Fruit fly (Drosophila melanogaster): Measurements from ENCODE around the gene Rph.

The Rph gene

DNA sequence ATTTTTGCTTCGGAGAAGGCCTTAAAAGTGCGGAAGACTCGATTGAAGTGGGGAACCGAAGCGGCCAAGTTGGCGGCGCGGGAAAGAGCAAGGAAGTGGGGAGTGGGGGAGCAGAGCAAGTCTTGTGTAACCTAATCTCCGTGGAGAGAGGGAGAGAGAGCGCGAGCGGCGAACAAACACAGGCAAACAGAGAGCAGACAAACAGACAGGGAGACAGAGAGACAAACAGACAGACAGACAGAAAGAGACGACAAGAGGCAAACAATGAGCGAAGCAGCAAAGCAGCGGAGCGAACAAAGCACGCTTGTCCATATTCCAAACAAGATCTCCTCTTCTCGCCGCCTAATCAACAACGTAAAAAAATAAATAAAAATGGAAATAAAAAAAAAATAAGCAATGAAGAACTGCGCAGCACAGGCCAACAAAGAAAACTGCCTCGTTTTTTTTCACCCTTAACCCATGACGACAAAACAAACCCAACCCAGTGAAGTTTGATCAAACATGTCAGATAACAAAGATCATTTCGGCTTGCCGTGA is 18.6 kb downstream of the Rph start:
- TF ChIP-seq Hmr (GFP tag; optimal IDR thresholded peaks at IDR 0.05), result no peak
- no peak for TF ChIP-seq Tbp (GFP tag; optimal IDR thresholded peaks at IDR 0.05)
- no peak for TF ChIP-seq CG15073 (GFP tag; optimal IDR thresholded peaks at IDR 0.05)
- peak; percentile 3 for TF ChIP-seq eyg (GFP tag; optimal IDR thresholded peaks at IDR 0.05)
- no peak for TF ChIP-seq CG17612 (GFP tag; IDR thresholded peaks at IDR 0.05)
- TF ChIP-seq cg (GFP tag; optimal IDR thresholded peaks at IDR 0.05), result peak; percentile 29
- no peak for TF ChIP-seq esg (GFP tag; conservative IDR thresholded peaks at IDR 0.05)
- peak; percentile 82 for TF ChIP-seq grn (GFP tag; optimal IDR thresholded peaks at IDR 0.05)
- TF ChIP-seq CG2120 (GFP tag; optimal IDR thresholded peaks at IDR 0.05), result no peak
- TF ChIP-seq HLH3B (GFP tag; IDR thresholded peaks at IDR 0.05), result no peak
- no peak for TF ChIP-seq CG7357 (GFP tag; IDR thresholded peaks at IDR 0.05)
- TF ChIP-seq bowl (GFP tag; IDR thresholded peaks at IDR 0.05), result no peak
- TF ChIP-seq lab (GFP tag; optimal IDR thresholded peaks at IDR 0.05), result peak; percentile 49
- peak; percentile 62 for TF ChIP-seq CG10543 (GFP tag; optimal IDR thresholded peaks at IDR 0.05)
- no peak for TF ChIP-seq CG3065 (GFP tag; optimal IDR thresholded peaks at IDR 0.05)
- TF ChIP-seq CG2116 (GFP tag; optimal IDR thresholded peaks at IDR 0.05), result no peak
- TF ChIP-seq dmrt11E (tag; optimal IDR thresholded peaks at IDR 0.05), result no peak
- no peak for TF ChIP-seq gsb (GFP tag; IDR thresholded peaks at IDR 0.05)
- no peak for TF ChIP-seq Taf1 (GFP tag; IDR thresholded peaks at IDR 0.05)
- peak; percentile 46 for TF ChIP-seq Adf1 (GFP tag; IDR thresholded peaks at IDR 0.05)
- no peak for TF ChIP-seq NfI (GFP tag; optimal IDR thresholded peaks at IDR 0.05)
- TF ChIP-seq pfk (GFP tag; optimal IDR thresholded peaks at IDR 0.05), result no peak
- no peak for TF ChIP-seq Lpt (GFP tag; optimal IDR thresholded peaks at IDR 0.05)
- peak; percentile 25; the same call in 1 of the 2 replicates for TF ChIP-seq onecut (GFP tag; IDR thresholded peaks at IDR 0.05)
- TF ChIP-seq CG1602 (GFP tag; optimal IDR thresholded peaks at IDR 0.05), result no peak
- TF ChIP-seq CG31365 (tag; optimal IDR thresholded peaks at IDR 0.05), result no peak
- TF ChIP-seq ttk (GFP tag; IDR thresholded peaks at IDR 0.05), result no peak
- TF ChIP-seq gsb-n (tag; optimal IDR thresholded peaks at IDR 0.05), result peak; percentile 29
- no peak for TF ChIP-seq CG10979 (tag; optimal IDR thresholded peaks at IDR 0.05)
- TF ChIP-seq sd (tag; optimal IDR thresholded peaks at IDR 0.05), result no peak
- no peak for TF ChIP-seq CG7271 (tag; optimal IDR thresholded peaks at IDR 0.05)
- TF ChIP-seq CG30403 (GFP tag; optimal IDR thresholded peaks at IDR 0.05), result no peak
- TF ChIP-seq CG11560 (tag; IDR thresholded peaks at IDR 0.05), result no peak
- TF ChIP-seq CTCF (GFP tag; optimal IDR thresholded peaks at IDR 0.05), result no peak
- TF ChIP-seq Fer3 (tag; optimal IDR thresholded peaks at IDR 0.05), result no peak
- no peak for TF ChIP-seq hkb (optimal IDR thresholded peaks at IDR 0.05)
- TF ChIP-seq hkb (GFP tag; IDR thresholded peaks at IDR 0.05), result no peak
- TF ChIP-seq dm (GFP tag; optimal IDR thresholded peaks at IDR 0.05), result peak; percentile 19
- TF ChIP-seq CG5953 (GFP tag; IDR thresholded peaks at IDR 0.05), result no peak
- TF ChIP-seq CG33557 (GFP tag; optimal IDR thresholded peaks at IDR 0.05), result no peak
- no peak for TF ChIP-seq CG6654 (GFP tag; optimal IDR thresholded peaks at IDR 0.05)
- TF ChIP-seq CG4360 (GFP tag; IDR thresholded peaks at IDR 0.05), result no peak
- no peak for TF ChIP-seq croc (GFP tag; conservative IDR thresholded peaks at IDR 0.05)
- TF ChIP-seq ATbp (GFP tag; optimal IDR thresholded peaks at IDR 0.05), result peak; percentile 2
- no peak for TF ChIP-seq prd (optimal IDR thresholded peaks at IDR 0.05)
- TF ChIP-seq prd (GFP tag; IDR thresholded peaks at IDR 0.05), result no peak
- 0 out of 3 replicates have a peak, but pooled peaks have one; percentile 24 for TF ChIP-seq CG2199 (GFP tag; IDR thresholded peaks at IDR 0.05)
- no peak for TF ChIP-seq CG7786 (GFP tag; optimal IDR thresholded peaks at IDR 0.05)
- no peak for TF ChIP-seq CG13296 (GFP tag; optimal IDR thresholded peaks at IDR 0.05)
- TF ChIP-seq disco-r (GFP tag; optimal IDR thresholded peaks at IDR 0.05), result no peak
- no peak for TF ChIP-seq CG18476 (GFP tag; optimal IDR thresholded peaks at IDR 0.05)
- TF ChIP-seq BEAF-32 (GFP tag; optimal IDR thresholded peaks at IDR 0.05), result no peak
- TF ChIP-seq Hr39 (optimal IDR thresholded peaks at IDR 0.05), result no peak
- no peak for TF ChIP-seq ham (GFP tag; IDR thresholded peaks at IDR 0.05)

Measured in whole organism, embryonic.